Worm (Caenorhabditis elegans): ENCODE measurements around the gene E02H1.1.
A peak's percentile ranks its signal among the peaks of the same experiment; 100 is the strongest.

Gene E02H1.1

DNA sequence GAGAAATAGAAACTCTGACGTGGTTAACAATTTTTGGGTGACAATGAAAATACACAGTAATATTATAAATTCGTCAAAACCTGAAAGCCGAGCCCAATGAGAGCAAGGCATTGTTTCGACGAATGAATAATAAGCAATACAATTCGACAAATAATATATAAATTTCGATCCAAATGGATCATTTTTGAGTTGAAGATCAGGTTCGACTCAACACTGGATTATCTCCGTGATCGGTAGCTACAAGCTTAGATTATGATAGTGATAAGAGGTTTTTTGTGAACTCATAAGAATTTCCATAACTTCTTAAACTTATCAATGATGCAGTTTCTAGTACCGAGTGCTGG lies 26.9 kb upstream of the E02H1.1 start:
- no peak for TF ChIP-seq ceh-83 (GFP tag; optimal IDR thresholded peaks at IDR 0.05)

DNA sequence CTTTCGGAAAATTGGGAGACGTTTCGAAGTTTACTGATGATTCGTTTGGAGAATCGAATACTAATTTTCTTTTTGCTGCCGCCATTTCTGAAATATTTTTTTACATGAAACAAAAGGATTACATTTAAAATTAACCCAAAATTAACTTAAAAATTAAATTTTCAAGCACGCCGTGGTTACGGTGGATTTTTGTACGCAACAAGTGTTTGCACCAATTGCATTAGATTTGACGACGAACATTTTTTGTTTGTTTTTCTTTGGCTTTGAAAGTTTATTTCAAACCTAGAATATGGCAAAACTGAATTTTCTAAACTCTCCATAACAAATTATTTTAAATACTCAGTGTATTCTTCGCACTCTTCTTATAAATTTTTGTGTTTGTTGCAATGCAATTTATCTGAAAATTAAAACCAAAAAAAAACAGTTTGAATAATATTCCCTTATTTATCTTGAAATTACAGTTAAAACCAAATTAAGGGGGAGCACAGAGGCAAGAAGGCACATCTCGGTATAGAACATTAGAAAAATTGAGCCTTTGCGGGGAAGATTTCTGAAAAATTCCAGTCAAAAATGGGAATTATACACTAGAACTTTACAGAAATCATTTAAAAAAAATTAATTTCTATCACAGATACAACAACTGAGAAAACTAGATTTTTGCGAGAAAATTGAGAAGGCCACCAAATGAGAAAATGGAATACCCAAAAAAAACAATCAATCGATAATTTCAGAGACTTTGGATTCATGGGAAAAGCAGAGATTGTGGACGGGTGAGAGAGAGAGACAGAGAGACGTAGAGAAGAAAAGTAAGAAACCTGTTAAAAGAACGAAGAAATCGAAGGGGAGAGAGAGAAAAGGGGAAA lies 26.3 kb upstream of the E02H1.1 start, which contains the start of gene hal-3:
TSS of gene hal-3 (minus strand) at position 87 of the 863 bp plus-strand sequence.
- peak; percentile 2 for TF ChIP-seq sptf-1 (tag; optimal IDR thresholded peaks at IDR 0.05)
- no peak for TF ChIP-seq ceh-43 (GFP tag; optimal IDR thresholded peaks at IDR 0.05)

DNA sequence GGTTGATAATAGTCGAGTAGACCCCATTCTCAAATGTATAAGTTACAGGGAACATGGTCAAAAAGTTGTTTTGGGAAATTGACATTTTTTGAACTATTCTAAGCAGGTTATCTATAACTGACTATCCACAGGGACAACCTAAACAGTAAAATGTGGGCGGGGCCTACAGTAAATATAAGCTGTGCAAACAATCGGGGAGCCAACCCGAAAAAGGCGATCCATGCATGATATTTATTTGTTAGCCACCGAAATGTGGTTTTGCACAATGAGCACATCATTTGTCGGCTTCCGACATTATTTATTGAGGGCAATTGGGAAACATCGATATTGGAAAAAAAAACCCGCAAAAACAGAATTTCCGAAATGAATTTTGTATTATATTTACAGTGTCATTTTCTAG lies 23.8 kb upstream of the E02H1.1 start, which contains the start of gene hlh-6:
TSS of gene hlh-6 (minus strand) at position 101 of the 400 bp plus-strand sequence.
- TF ChIP-seq elt-1 (tag; optimal IDR thresholded peaks at IDR 0.05; ENCODE audit: borderline replicate concordance, insufficient read depth) (no peak), M03D4.4 (tag; optimal IDR thresholded peaks at IDR 0.05) (no peak), ces-1 (GFP tag; optimal IDR thresholded peaks at IDR 0.05) (no peak), nhr-237 (tag; optimal IDR thresholded peaks at IDR 0.05) (no peak)

DNA sequence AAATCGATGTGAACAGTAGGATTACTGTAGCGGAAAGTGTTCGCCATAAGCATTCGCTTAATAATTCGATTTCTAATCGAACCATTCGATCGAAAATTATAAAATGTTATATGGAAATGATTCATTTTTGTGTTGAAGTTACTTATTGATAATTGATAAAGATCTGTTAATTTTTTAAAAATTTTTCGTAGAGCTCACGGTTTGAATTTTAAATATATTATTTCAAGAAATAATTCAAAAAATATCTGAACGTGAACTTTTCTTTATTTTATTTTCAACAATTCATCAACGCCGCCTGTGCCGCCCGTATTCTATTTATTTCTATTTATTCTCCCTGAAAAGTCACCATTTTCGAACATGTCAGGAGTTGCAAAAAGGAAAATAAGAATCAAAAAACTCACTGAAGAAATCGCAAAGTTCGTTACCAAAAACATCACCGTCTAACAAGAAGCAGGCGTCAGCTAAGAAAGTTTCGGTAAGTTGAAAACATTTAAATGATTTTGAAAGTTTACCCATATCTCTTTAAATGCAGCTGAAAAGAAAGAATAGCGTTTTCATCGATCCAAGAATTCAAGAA lies 20.5 kb upstream of the E02H1.1 start, which contains the start of the genes T15H9.5 and T15H9.4:
TSS of gene T15H9.5 (minus strand) at position 101 of the 577 bp plus-strand sequence.
TSS of gene T15H9.4 (plus strand) at position 527 of the 577 bp plus-strand sequence.
- TF ChIP-seq pha-4 (tag; optimal IDR thresholded peaks at IDR 0.05) (no peak), blmp-1 (tag; optimal IDR thresholded peaks at IDR 0.05) (no peak), sem-2 (GFP tag; optimal IDR thresholded peaks at IDR 0.05) (no peak), ceh-43 (GFP tag; optimal IDR thresholded peaks at IDR 0.05) (no peak), cnd-1 (tag; optimal IDR thresholded peaks at IDR 0.05) (no peak), ztf-11 (tag; optimal IDR thresholded peaks at IDR 0.05) (no peak), lsy-2 (tag; optimal IDR thresholded peaks at IDR 0.05) (no peak), elt-1 (tag; optimal IDR thresholded peaks at IDR 0.05; ENCODE audit: borderline replicate concordance, insufficient read depth) (no peak), nhr-12 (tag; optimal IDR thresholded peaks at IDR 0.05) (no peak), unc-62 (GFP tag; optimal IDR thresholded peaks at IDR 0.05) (no peak), lin-13 (tag; optimal IDR thresholded peaks at IDR 0.05) (no peak), bed-3 (GFP tag; optimal IDR thresholded peaks at IDR 0.05) (no peak), ceh-83 (GFP tag; optimal IDR thresholded peaks at IDR 0.05) (no peak), tbx-8 (GFP tag; optimal IDR thresholded peaks at IDR 0.05) (no peak), sptf-1 (tag; optimal IDR thresholded peaks at IDR 0.05) (no peak), hlh-1 (tag; optimal IDR thresholded peaks at IDR 0.05) (no peak), unc-120 (tag; optimal IDR thresholded peaks at IDR 0.05; ENCODE audit: poor library complexity, severe bottlenecking) (no peak), flh-1 (GFP tag; optimal IDR thresholded peaks at IDR 0.05) (no peak)

DNA sequence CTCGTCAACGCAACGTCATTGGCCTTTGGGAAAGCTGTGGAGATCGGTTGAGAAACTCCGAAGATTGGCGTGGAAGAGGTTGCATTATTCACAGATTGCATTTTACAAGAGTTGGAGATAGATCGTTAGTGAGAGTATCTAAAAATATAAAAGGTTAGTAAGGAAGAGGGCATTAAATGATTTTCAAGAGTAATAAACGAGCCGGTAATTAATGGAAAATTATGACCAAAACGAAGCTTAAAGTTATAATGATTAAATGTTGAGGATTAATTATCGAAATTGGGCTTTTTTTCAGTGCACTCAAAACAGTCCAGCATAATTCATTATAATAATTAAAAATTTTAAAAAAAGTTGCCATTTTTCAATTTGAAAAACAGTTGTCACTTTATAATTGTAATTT lies 18.3 kb upstream of the E02H1.1 start, which contains the start of gene pap-2:
TSS of gene pap-2 (minus strand) at position 101 of the 400 bp plus-strand sequence.
- TF ChIP-seq hlh-1 (tag; optimal IDR thresholded peaks at IDR 0.05) (no peak), ham-2 (GFP tag; optimal IDR thresholded peaks at IDR 0.05) (no peak), ztf-11 (tag; optimal IDR thresholded peaks at IDR 0.05) (no peak), bed-3 (GFP tag; optimal IDR thresholded peaks at IDR 0.05) (no peak), elt-1 (tag; optimal IDR thresholded peaks at IDR 0.05; ENCODE audit: borderline replicate concordance, insufficient read depth) (no peak), blmp-1 (tag; optimal IDR thresholded peaks at IDR 0.05) (no peak), unc-39 (tag; optimal IDR thresholded peaks at IDR 0.05) (no peak), pha-4 (tag; optimal IDR thresholded peaks at IDR 0.05) (no peak), nhr-76 (tag; optimal IDR thresholded peaks at IDR 0.05) (no peak), lsy-2 (tag; optimal IDR thresholded peaks at IDR 0.05) (no peak), sptf-1 (tag; optimal IDR thresholded peaks at IDR 0.05) (no peak)

DNA sequence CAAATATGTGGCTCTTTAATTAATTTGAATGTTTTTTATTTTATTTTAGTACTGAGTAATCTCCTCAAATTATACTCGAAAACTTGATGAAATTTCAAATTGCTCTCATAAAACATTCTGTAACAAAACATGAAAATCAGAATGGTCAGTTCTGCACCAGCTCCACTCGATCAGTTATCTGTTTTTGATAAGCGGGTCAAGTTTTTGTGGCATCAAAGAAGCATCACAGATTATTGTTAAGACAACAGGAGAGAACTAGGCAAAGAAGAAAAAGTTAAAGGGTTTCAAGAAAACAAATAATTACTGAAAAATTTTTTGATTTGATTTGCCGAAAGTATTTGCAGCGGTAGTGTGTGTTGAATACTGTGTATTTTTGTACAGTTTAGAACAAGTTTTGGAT lies 16.2 kb upstream of the E02H1.1 start:
- TF ChIP-seq tbx-8 (GFP tag; optimal IDR thresholded peaks at IDR 0.05) = no peak
- no peak for TF ChIP-seq snpc-4 (tag; optimal IDR thresholded peaks at IDR 0.05)
- no peak for TF ChIP-seq flh-1 (GFP tag; optimal IDR thresholded peaks at IDR 0.05)
- no peak for TF ChIP-seq drap-1 (GFP tag; optimal IDR thresholded peaks at IDR 0.05)

Measured in whole organism, mixed stage, embryonic.